Fruit fly (Drosophila melanogaster) whole organism, prepupa: ENCODE results near the gene rho-4.
"Not testable (repeated sequence)": the region's sequence is repeated elsewhere in the genome, so short reads cannot be mapped to it uniquely, and the experiment has no call there.

ENCODE experiments used
- Blimp-1 ChIP-seq: fragments of 200-800 bp; sonication (Bioruptor generic); optimal IDR thresholded peaks from 3 replicates; lab custom pipeline; 2017; ENCODE audit warnings: missing biosample characterization, missing genetic modification characterization, mild to moderate bottlenecking, moderate library complexity, missing genetic modification reagents
- CG10631 ChIP-seq: fragments of 200-800 bp; sonication (Bioruptor generic); optimal IDR thresholded peaks from 2 replicates; lab custom pipeline; 2016; ENCODE audit warnings: missing biosample characterization, missing genetic modification characterization
- CG10669 ChIP-seq: fragments of 200-800 bp; sonication (Bioruptor generic); optimal IDR thresholded peaks from 3 replicates; lab custom pipeline; 2018; ENCODE audit warnings: missing biosample characterization, mild to moderate bottlenecking, missing genetic modification characterization, moderate library complexity
- CG11294 ChIP-seq: fragments of 200-800 bp; sonication (Bioruptor generic); IDR thresholded peaks from 2 replicates; pipeline ENCODE4 v1.3.6; 2022; ENCODE audit warnings: missing biosample characterization, missing genetic modification characterization
- CG11762 ChIP-seq: fragments of 200-800 bp; sonication (Bioruptor generic); optimal IDR thresholded peaks from 3 replicates; lab custom pipeline; 2016; ENCODE audit warnings: missing biosample characterization, missing genetic modification characterization; ENCODE audit not compliant: insufficient read depth
- CG11902 ChIP-seq: fragments of 200-800 bp; sonication (Bioruptor generic); optimal IDR thresholded peaks from 3 replicates; lab custom pipeline; 2016; ENCODE audit warnings: missing biosample characterization, missing genetic modification characterization
- CG15336 ChIP-seq: fragments of 200-800 bp; sonication (Bioruptor generic); IDR thresholded peaks from 2 replicates; pipeline ENCODE4 v1.3.6; 2022; ENCODE audit warnings: missing biosample characterization, missing genetic modification characterization
- CG1621 ChIP-seq: fragments of 200-800 bp; sonication (Bioruptor generic); optimal IDR thresholded peaks from 3 replicates; lab custom pipeline; 2018; ENCODE audit warnings: missing biosample characterization, mild to moderate bottlenecking, missing genetic modification characterization
- CG16779 ChIP-seq: fragments of 200-800 bp; sonication (Bioruptor generic); optimal IDR thresholded peaks from 3 replicates; lab custom pipeline; 2017; ENCODE audit warnings: missing biosample characterization, mild to moderate bottlenecking, missing genetic modification characterization
- CG32006 ChIP-seq: fragments of 200-800 bp; sonication (Bioruptor generic); optimal IDR thresholded peaks from 3 replicates; lab custom pipeline; 2017; ENCODE audit warnings: missing biosample characterization, mild to moderate bottlenecking, missing genetic modification characterization
- CG34406 ChIP-seq: fragments of 200-800 bp; sonication (Bioruptor generic); optimal IDR thresholded peaks from 3 replicates; lab custom pipeline; 2016; ENCODE audit warnings: missing biosample characterization, missing genetic modification characterization
- CG3919 ChIP-seq: fragments of 200-800 bp; sonication (Bioruptor generic); optimal IDR thresholded peaks from 3 replicates; lab custom pipeline; 2016; ENCODE audit warnings: missing biosample characterization, missing genetic modification characterization
- CG4318 ChIP-seq: fragments of 200-800 bp; sonication (Bioruptor generic); optimal IDR thresholded peaks from 3 replicates; lab custom pipeline; 2017; ENCODE audit warnings: missing biosample characterization, mild to moderate bottlenecking, missing genetic modification characterization
- CG6163 ChIP-seq: fragments of 200-800 bp; sonication (Bioruptor generic); IDR thresholded peaks from 3 replicates; pipeline ENCODE4 v1.3.6; 2022; ENCODE audit warnings: missing biosample characterization, missing genetic modification characterization
- CG6792 ChIP-seq: fragments of 200-800 bp; sonication (Bioruptor generic); optimal IDR thresholded peaks from 3 replicates; lab custom pipeline; 2016; ENCODE audit warnings: missing biosample characterization, missing genetic modification characterization
- CG6808 ChIP-seq: fragments of 200-800 bp; sonication (Bioruptor generic); optimal IDR thresholded peaks from 3 replicates; lab custom pipeline; 2017; ENCODE audit warnings: missing biosample characterization, missing genetic modification characterization, mild to moderate bottlenecking, moderate library complexity, missing genetic modification reagents
- CG6854 ChIP-seq: fragments of 200-800 bp; sonication (Bioruptor generic); optimal IDR thresholded peaks from 2 replicates; lab custom pipeline; 2017; ENCODE audit warnings: missing biosample characterization, mild to moderate bottlenecking, missing genetic modification characterization
- CG7368 ChIP-seq: fragments of 200-800 bp; sonication (Bioruptor generic); optimal IDR thresholded peaks from 3 replicates; lab custom pipeline; 2016; ENCODE audit warnings: missing biosample characterization, missing genetic modification characterization
- CG8119 ChIP-seq: fragments of 200-800 bp; sonication (Bioruptor generic); IDR thresholded peaks from 3 replicates; pipeline ENCODE4 v1.3.6; 2022; ENCODE audit warnings: missing biosample characterization, missing genetic modification characterization
- CG8319 ChIP-seq: fragments of 200-800 bp; sonication (Bioruptor generic); optimal IDR thresholded peaks from 3 replicates; lab custom pipeline; 2016; ENCODE audit warnings: missing biosample characterization, missing genetic modification characterization
- CG8632 ChIP-seq: fragments of 200-800 bp; sonication (Bioruptor generic); optimal IDR thresholded peaks from 3 replicates; lab custom pipeline; 2016; ENCODE audit warnings: missing biosample characterization, missing genetic modification characterization
- CG9139 ChIP-seq: fragments of 200-800 bp; sonication (Bioruptor generic); optimal IDR thresholded peaks from 3 replicates; lab custom pipeline; 2017; ENCODE audit warnings: missing biosample characterization, mild to moderate bottlenecking, missing genetic modification characterization
- Eip78C ChIP-seq: fragments of 200-800 bp; sonication (Bioruptor generic); peaks from one replicate; lab custom pipeline; 2016; ENCODE audit warnings: missing biosample characterization, missing genetic modification characterization
- Eip93F ChIP-seq: fragments of 200-800 bp; sonication (Bioruptor generic); optimal IDR thresholded peaks from 2 replicates; lab custom pipeline; 2016; ENCODE audit warnings: missing biosample characterization, mild to moderate bottlenecking, missing genetic modification characterization
- Ets21C ChIP-seq: fragments of 200-800 bp; sonication (Bioruptor generic); optimal IDR thresholded peaks from 3 replicates; lab custom pipeline; 2016; ENCODE audit warnings: missing biosample characterization, missing genetic modification characterization
- Gug ChIP-seq: fragments of 200-800 bp; sonication (Bioruptor generic); IDR thresholded peaks from 2 replicates; pipeline ENCODE4 v1.3.6; 2022; ENCODE audit warnings: missing biosample characterization, missing genetic modification characterization
- Hr38 ChIP-seq: sonication (Bioruptor generic); optimal IDR thresholded peaks from 2 replicates; lab custom pipeline; 2016; ENCODE audit warnings: missing biosample characterization, missing genetic modification characterization
- Hr39 ChIP-seq: fragments of 200-800 bp; sonication (Bioruptor generic); optimal IDR thresholded peaks from 2 replicates; lab custom pipeline; 2016; ENCODE audit warnings: missing biosample characterization, missing genetic modification characterization
- Hr4 ChIP-seq: fragments of 200-800 bp; sonication (Bioruptor generic); optimal IDR thresholded peaks from 3 replicates; lab custom pipeline; 2016; ENCODE audit warnings: missing biosample characterization, missing genetic modification characterization
- Lpt ChIP-seq: fragments of 200-800 bp; sonication (Bioruptor generic); optimal IDR thresholded peaks from 3 replicates; lab custom pipeline; 2016; ENCODE audit warnings: missing biosample characterization, missing genetic modification characterization
- Met ChIP-seq: fragments of 200-800 bp; sonication (Bioruptor generic); optimal IDR thresholded peaks from 3 replicates; lab custom pipeline; 2016; ENCODE audit warnings: missing biosample characterization, missing genetic modification characterization
- OdsH ChIP-seq: fragments of 200-800 bp; sonication (Bioruptor generic); optimal IDR thresholded peaks from 3 replicates; lab custom pipeline; 2016; ENCODE audit warnings: missing biosample characterization, missing genetic modification characterization
- Smox ChIP-seq: fragments of 200-800 bp; sonication (Bioruptor generic); optimal IDR thresholded peaks from 3 replicates; lab custom pipeline; 2016; ENCODE audit warnings: missing biosample characterization, missing genetic modification characterization
- Sox102F ChIP-seq: fragments of 200-800 bp; sonication (Bioruptor generic); optimal IDR thresholded peaks from 2 replicates; lab custom pipeline; 2016; ENCODE audit warnings: missing biosample characterization, mild to moderate bottlenecking, missing genetic modification characterization
- Sox15 ChIP-seq: fragments of 200-800 bp; sonication (Bioruptor generic); optimal IDR thresholded peaks from 3 replicates; lab custom pipeline; 2016; ENCODE audit warnings: missing biosample characterization, missing genetic modification characterization
- achi ChIP-seq: fragments of 200-800 bp; sonication (Bioruptor generic); optimal IDR thresholded peaks from 3 replicates; lab custom pipeline; 2016; ENCODE audit warnings: missing biosample characterization, missing genetic modification characterization
- acj6 ChIP-seq: fragments of 200-800 bp; sonication (Bioruptor generic); optimal IDR thresholded peaks from 3 replicates; lab custom pipeline; 2016; ENCODE audit warnings: missing biosample characterization, missing genetic modification characterization
- cyc ChIP-seq: fragments of 200-800 bp; sonication (Bioruptor generic); optimal IDR thresholded peaks from 3 replicates; lab custom pipeline; 2016; ENCODE audit warnings: missing biosample characterization, missing genetic modification characterization
- dac ChIP-seq: fragments of 200-800 bp; sonication (Bioruptor generic); optimal IDR thresholded peaks from 2 replicates; lab custom pipeline; 2017; ENCODE audit warnings: missing biosample characterization, mild to moderate bottlenecking, missing genetic modification characterization
- eg ChIP-seq: fragments of 200-800 bp; sonication (Bioruptor generic); IDR thresholded peaks from 3 replicates; pipeline ENCODE4 v1.3.6; 2022; ENCODE audit warnings: missing biosample characterization, missing genetic modification characterization
- fd59A ChIP-seq: fragments of 200-800 bp; sonication (Bioruptor generic); optimal IDR thresholded peaks from 2 replicates; lab custom pipeline; 2017; ENCODE audit warnings: missing biosample characterization, mild to moderate bottlenecking, missing genetic modification characterization, missing genetic modification reagents
- fkh ChIP-seq: fragments of 200-800 bp; sonication (Bioruptor generic); optimal IDR thresholded peaks from 3 replicates; lab custom pipeline; 2017; ENCODE audit warnings: missing biosample characterization, mild to moderate bottlenecking, missing genetic modification characterization, moderate library complexity
- lz ChIP-seq: fragments of 200-800 bp; sonication (Bioruptor generic); optimal IDR thresholded peaks from 3 replicates; lab custom pipeline; 2016; ENCODE audit warnings: missing biosample characterization, missing genetic modification characterization
- net ChIP-seq: fragments of 200-800 bp; sonication (Bioruptor generic); optimal IDR thresholded peaks from 3 replicates; lab custom pipeline; 2016; ENCODE audit warnings: missing biosample characterization, missing genetic modification characterization
- pdm3 ChIP-seq: fragments of 200-800 bp; sonication (Bioruptor generic); optimal IDR thresholded peaks from 3 replicates; lab custom pipeline; 2016; ENCODE audit warnings: missing biosample characterization, missing genetic modification characterization
- spab ChIP-seq: fragments of 200-800 bp; sonication (Bioruptor generic); optimal IDR thresholded peaks from 2 replicates; lab custom pipeline; 2017; ENCODE audit warnings: missing biosample characterization, mild to moderate bottlenecking, missing genetic modification characterization, missing genetic modification reagents
- ss ChIP-seq, 2 experiments: fragments of 200-800 bp; sonication (Bioruptor generic); optimal IDR thresholded peaks; 2 replicates in 1 of 2; 3 replicates in 1 of 2; lab custom pipeline; 2017 to 2018; ENCODE audit warnings: mild to moderate bottlenecking in 2 of 2, missing biosample characterization in 2 of 2, missing genetic modification characterization in 2 of 2, moderate library complexity in 1 of 2
- svp ChIP-seq: fragments of 200-800 bp; sonication (Bioruptor generic); peaks from one replicate; lab custom pipeline; 2016; ENCODE audit warnings: missing biosample characterization, missing genetic modification characterization
- topi ChIP-seq: fragments of 200-800 bp; sonication (Bioruptor generic); optimal IDR thresholded peaks from 3 replicates; lab custom pipeline; 2016; ENCODE audit warnings: missing biosample characterization, missing genetic modification characterization
- vri ChIP-seq: fragments of 200-800 bp; sonication (Bioruptor generic); optimal IDR thresholded peaks from 3 replicates; lab custom pipeline; 2016; ENCODE audit warnings: missing biosample characterization, mild to moderate bottlenecking, missing genetic modification characterization

The rho-4 gene

dm6 chrX:11599589-11599988 is at the start of gene rho-4:
TSS of gene rho-4 (plus strand) at chrX:11599838.
- TF ChIP-seq Smox, fd59A, Hr39 (GFP tag; lab: Kevin White, UChicago): not testable (repeated sequence)

dm6 chrX:11550078-11550477 is 49.6 kb upstream of the rho-4 start:
- TF ChIP-seq spab (GFP tag; lab: Kevin White, UChicago) (no peak), CG3919 (GFP tag; lab: Kevin White, UChicago) (peak; percentile 40), net (GFP tag; lab: Kevin White, UChicago) (peak; percentile 38), CG11762 (GFP tag; lab: Kevin White, UChicago) (no peak), topi (GFP tag; lab: Kevin White, UChicago) (peak; percentile 66), acj6 (GFP tag; lab: Kevin White, UChicago) (peak; percentile 25), CG11902 (GFP tag; lab: Kevin White, UChicago) (no peak), CG11294 (GFP tag; lab: Robert Waterston, UW) (no peak), cyc (GFP tag; lab: Kevin White, UChicago) (peak; percentile 53), Hr39 (GFP tag; lab: Kevin White, UChicago) (peak; percentile 66), Hr4 (GFP tag; lab: Kevin White, UChicago) (peak; percentile 12), Eip93F (GFP tag; lab: Kevin White, UChicago) (no peak), CG34406 (GFP tag; lab: Kevin White, UChicago) (no peak), Blimp-1 (GFP tag; lab: Kevin White, UChicago) (no peak), Sox15 (no peak), CG4318 (GFP tag; lab: Kevin White, UChicago) (no peak), CG6792 (peak; percentile 38), CG10631 (GFP tag; lab: Kevin White, UChicago) (peak; percentile 40), OdsH (GFP tag; lab: Kevin White, UChicago) (peak; percentile 33), CG8119 (GFP tag; lab: Robert Waterston, UW) (peak; percentile 47; the same call in 1 of the 3 replicates), CG8319 (GFP tag; lab: Kevin White, UChicago) (no peak), fd59A (GFP tag; lab: Kevin White, UChicago) (no peak), Sox102F (GFP tag; lab: Kevin White, UChicago) (peak; percentile 38), Smox (GFP tag; lab: Kevin White, UChicago) (peak; percentile 56), Hr38 (GFP tag; lab: Kevin White, UChicago) (no peak), CG6808 (GFP tag; lab: Kevin White, UChicago) (no peak), fkh (GFP tag; lab: Kevin White, UChicago) (no peak), Ets21C (GFP tag; lab: Kevin White, UChicago) (peak; percentile 42), svp (GFP tag; lab: Kevin White, UChicago) (peak; percentile 70), CG8632 (GFP tag; lab: Kevin White, UChicago) (peak; percentile 24), lz (GFP tag; lab: Kevin White, UChicago) (peak; percentile 34), ss (GFP tag; optimal IDR thresholded peaks at IDR 0.05; lab: Kevin White, UChicago) (no peak), CG10669 (peak; percentile 26), CG6854 (no peak), CG9139 (GFP tag; lab: Kevin White, UChicago) (no peak), CG6163 (no peak), CG1621 (no peak), dac (GFP tag; lab: Kevin White, UChicago) (no peak), Gug (GFP tag; lab: Robert Waterston, UW) (peak; percentile 34; the same call in 1 of the 2 replicates), Met (GFP tag; lab: Kevin White, UChicago) (peak; percentile 60), achi (GFP tag; lab: Kevin White, UChicago) (peak; percentile 57), pdm3 (peak; percentile 49), Lpt (no peak), CG32006 (peak; percentile 17), CG15336 (GFP tag; lab: Robert Waterston, UW) (peak; percentile 34; the same call in 1 of the 2 replicates), eg (no peak), vri (GFP tag; lab: Kevin White, UChicago) (peak; percentile 25), Eip78C (GFP tag; lab: Kevin White, UChicago) (peak; percentile 74), CG7368 (GFP tag; lab: Kevin White, UChicago) (no peak), CG16779 (tag; lab: Kevin White, UChicago) (no peak)
